Fruit fly (Drosophila melanogaster) whole organism, wandering third instar larva: ENCODE data around the gene aus.
A peak's percentile ranks its signal among the peaks of the same experiment; 100 is the strongest.

Experiments
- CG9705 ChIP-seq: fragments of 200-800 bp; sonication (Bioruptor generic); optimal IDR thresholded peaks from 2 replicates; lab custom pipeline; 2018; ENCODE audit warnings: missing biosample characterization, mild to moderate bottlenecking, missing genetic modification characterization
- Hr78 ChIP-seq: fragments of >200 bp; optimal IDR thresholded peaks from 2 replicates; lab custom pipeline; 2017; ENCODE audit warnings: missing biosample characterization, missing genetic modification characterization
- Myc ChIP-seq: fragments of >200 bp; optimal IDR thresholded peaks from 2 replicates; lab custom pipeline; 2017
- Rel ChIP-seq, 2 experiments: fragments of 200-800 bp; sonication (Bioruptor generic) in 1 of 2; optimal IDR thresholded peaks; 2 replicates in 1 of 2; 3 replicates in 1 of 2; lab custom pipeline; 2016 to 2019; ENCODE audit warnings: mild to moderate bottlenecking in 2 of 2, missing biosample characterization in 2 of 2, missing genetic modification characterization in 2 of 2, moderate library complexity in 1 of 2
- Sp1 ChIP-seq: fragments of 200-800 bp; sonication (Bioruptor generic); optimal IDR thresholded peaks from 3 replicates; lab custom pipeline; 2019; ENCODE audit warnings: missing biosample characterization, mild to moderate bottlenecking, missing genetic modification characterization, moderate library complexity
- br ChIP-seq: fragments of 200-800 bp; sonication (Bioruptor generic); optimal IDR thresholded peaks from 2 replicates; lab custom pipeline; 2016; ENCODE audit warnings: missing biosample characterization, missing genetic modification characterization
- fru ChIP-seq: fragments of 200-800 bp; sonication (Bioruptor generic); optimal IDR thresholded peaks from 3 replicates; lab custom pipeline; 2016; ENCODE audit warnings: missing biosample characterization, mild to moderate bottlenecking, missing genetic modification characterization
- h ChIP-seq: fragments of 200-800 bp; sonication (Bioruptor generic); optimal IDR thresholded peaks from 3 replicates; lab custom pipeline; 2016; ENCODE audit warnings: missing biosample characterization, mild to moderate bottlenecking, missing genetic modification characterization
- lola ChIP-seq: fragments of >200 bp; optimal IDR thresholded peaks from 2 replicates; lab custom pipeline; 2017; ENCODE audit warnings: missing biosample characterization, missing genetic modification characterization
- pan ChIP-seq: fragments of >200 bp; optimal IDR thresholded peaks from 2 replicates; lab custom pipeline; 2017
- psq ChIP-seq: fragments of 200-800 bp; sonication (Bioruptor generic); optimal IDR thresholded peaks from 3 replicates; lab custom pipeline; 2017; ENCODE audit warnings: missing biosample characterization, mild to moderate bottlenecking, missing genetic modification characterization, moderate library complexity
- rgr ChIP-seq: fragments of 200-800 bp; sonication (Bioruptor generic); optimal IDR thresholded peaks from 3 replicates; lab custom pipeline; 2016; ENCODE audit warnings: missing biosample characterization, mild to moderate bottlenecking, missing genetic modification characterization

DNA sequence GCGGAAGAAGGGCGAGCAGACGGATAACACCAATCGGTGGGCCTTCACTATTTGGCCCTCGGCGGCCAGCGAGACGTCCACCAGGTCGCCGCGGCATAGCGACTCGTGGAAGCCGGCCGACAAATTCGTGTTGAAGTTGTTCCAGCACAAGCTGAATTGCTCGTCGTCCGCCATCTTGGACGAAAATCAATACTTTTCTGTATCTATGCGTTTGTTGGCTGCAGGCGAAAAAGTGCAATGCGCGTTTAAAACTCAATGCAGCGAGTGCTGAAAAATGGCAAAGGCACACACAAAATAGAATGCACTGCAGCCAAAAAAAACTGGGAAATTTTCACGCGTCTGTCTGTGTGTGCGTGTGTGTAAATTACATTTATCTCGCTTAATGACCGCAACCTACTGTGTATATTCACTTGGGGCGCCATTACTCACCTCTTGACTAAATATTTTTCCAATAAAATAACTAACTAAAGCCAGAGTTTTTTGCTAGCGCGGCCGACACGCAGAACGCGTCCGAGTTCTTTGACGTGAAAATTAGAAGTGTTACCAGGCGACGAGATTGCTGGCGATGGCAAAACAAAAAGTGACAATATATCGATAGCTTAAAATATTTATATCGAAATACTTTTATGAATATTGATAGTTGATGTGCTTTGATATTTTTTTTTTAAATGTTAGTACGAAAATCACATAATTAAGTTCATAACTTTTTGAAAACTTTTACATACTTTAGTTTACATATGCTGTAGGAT, 27.6 kb upstream of the aus start:
- peak; percentile 12 for TF ChIP-seq br (GFP tag; lab: Kevin White, UChicago)
- no peak for TF ChIP-seq psq
- no peak for TF ChIP-seq Hr78 (GFP tag; lab: Kevin White, UChicago)
- peak; percentile 42 for TF ChIP-seq Sp1 (GFP tag; lab: Kevin White, UChicago)
- no peak for TF ChIP-seq lola
- no peak for TF ChIP-seq Rel (GFP tag; optimal IDR thresholded peaks at IDR 0.05; lab: Kevin White, UChicago)
- TF ChIP-seq Rel (tag; optimal IDR thresholded peaks at IDR 0.05; lab: Kevin White, UChicago), result no peak
- peak; percentile 34 for TF ChIP-seq h (GFP tag; lab: Kevin White, UChicago)
- no peak for TF ChIP-seq CG9705
- TF ChIP-seq pan, result no peak
- TF ChIP-seq rgr, result peak; percentile 13
- TF ChIP-seq Myc (lab: Kevin White, UChicago), result no peak
- no peak for TF ChIP-seq fru (GFP tag; lab: Kevin White, UChicago)
